Fruit fly (Drosophila melanogaster): ENCODE data around the gene PolQ.

DNA sequence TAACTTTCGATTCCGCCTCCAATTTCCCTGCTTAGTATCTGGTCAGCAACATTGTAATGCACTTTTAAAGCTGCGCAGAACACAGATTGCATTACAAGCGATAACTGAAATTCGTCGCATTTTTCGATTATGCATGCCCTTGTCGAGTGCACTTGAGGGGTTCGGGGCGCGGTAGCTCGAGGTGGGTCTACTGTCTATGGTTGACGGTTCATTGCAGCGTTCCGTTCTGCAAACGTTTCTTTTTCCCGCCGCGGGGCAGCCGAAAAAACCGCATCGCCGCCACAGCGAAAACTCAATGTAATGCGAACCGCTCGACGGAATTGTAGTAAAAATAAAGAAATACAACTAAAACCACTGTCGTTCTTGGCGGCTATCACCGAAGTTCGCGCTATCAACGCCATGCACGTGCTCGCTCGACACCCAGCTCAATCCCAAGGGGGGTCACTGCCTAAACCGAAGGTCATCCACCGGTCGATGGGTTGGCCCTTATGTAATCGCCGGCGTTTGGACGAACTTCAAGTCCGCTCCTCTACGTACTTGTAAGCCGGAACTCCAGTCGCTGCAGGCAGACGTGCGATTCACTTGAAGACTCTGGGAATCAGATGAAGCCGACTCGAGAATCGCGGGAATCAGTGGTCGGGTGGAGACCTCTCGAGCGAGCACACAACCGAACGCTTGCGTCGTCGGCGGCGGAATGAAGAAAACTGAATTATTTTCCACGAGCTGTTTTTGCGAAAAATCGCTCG lies 23.3 kb downstream of the PolQ start, which contains the start of gene kar:
- TF ChIP-seq CG10348 (GFP tag; IDR thresholded peaks at IDR 0.05) (no peak), CG8301 (tag; optimal IDR thresholded peaks at IDR 0.05) (no peak), CG8159 (tag; optimal IDR thresholded peaks at IDR 0.05) (no peak)

All from whole organism, pupa.